Fruit fly (Drosophila melanogaster): ENCODE data around the gene Archease.
A peak's percentile ranks its signal among the peaks of the same experiment; 100 is the strongest.

Gene Archease

DNA sequence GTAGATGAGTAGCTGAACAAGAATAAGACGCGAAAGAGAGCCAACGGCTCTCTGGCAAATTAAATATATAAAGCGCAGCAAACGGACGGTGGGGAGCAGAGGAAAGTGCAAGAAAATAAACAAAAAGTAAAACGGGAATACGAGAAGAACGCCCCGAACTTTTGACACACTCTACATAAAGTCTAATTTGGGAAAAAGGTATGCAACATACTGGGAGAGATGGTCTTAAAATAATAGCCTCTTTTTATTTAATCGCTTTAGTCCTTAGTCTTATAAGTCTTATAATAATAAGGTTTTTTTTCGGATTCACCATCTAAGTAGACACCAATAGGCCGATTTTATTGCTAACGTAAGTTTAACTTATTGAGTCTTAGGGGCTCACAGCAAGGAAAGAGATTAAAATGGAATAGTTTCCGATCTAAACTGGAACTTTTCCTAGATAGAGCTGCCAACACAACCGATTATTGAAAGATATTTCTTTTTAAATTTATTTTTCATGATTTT is 9.8 kb downstream of the Archease start (continued):
- TF ChIP-seq dsx (GFP tag; optimal IDR thresholded peaks at IDR 0.05; ENCODE audit: poor library complexity, severe bottlenecking): peak; percentile 76
- no peak for TF ChIP-seq net (GFP tag; optimal IDR thresholded peaks at IDR 0.05)
- peak; percentile 46 for TF ChIP-seq lz (GFP tag; optimal IDR thresholded peaks at IDR 0.05)
- TF ChIP-seq OdsH (GFP tag; optimal IDR thresholded peaks at IDR 0.05): peak; percentile 47
- TF ChIP-seq CG6276 (GFP tag; optimal IDR thresholded peaks at IDR 0.05): peak; percentile 28
- no peak for TF ChIP-seq CG8319 (GFP tag; optimal IDR thresholded peaks at IDR 0.05)
- TF ChIP-seq spab (GFP tag; optimal IDR thresholded peaks at IDR 0.05): peak; percentile 54
- no peak for TF ChIP-seq CG11294 (GFP tag; IDR thresholded peaks at IDR 0.05)

DNA sequence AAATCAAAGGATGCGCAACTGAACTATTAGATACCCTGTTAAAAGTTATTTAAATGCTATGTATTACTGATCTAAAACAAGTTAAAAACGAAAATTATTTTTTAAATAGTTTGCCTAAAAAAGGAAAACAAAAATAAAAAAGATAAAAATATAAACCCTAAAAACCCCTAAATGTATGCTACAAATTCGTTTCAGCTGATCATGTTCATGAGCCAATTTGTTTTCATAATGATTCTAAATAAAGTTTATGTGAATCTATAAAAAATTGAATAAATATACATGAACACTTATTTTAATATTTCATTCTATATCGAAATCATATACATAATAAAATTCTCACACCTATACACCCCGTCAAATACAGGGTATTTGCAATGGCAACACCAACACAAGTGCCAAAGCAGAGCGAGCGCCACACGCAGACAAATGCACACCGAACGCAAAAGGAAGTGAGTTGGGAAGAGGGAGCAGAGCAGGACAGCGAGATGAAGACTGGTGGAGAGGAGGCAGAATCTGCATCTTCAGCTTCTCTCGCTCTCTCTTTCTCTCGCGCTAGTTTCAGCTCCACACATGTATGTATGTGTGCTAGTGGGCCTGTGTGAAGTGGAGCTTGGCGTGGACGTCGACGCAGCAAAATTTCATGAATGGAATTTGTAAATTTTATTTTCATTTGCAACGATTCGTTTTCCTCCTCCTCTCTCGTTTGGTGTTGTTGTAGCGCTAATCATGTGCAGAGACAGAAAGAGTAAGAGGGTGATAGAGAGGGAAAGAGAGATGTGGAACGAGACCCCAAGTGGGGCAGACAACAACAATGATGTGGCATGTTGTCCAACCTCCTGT is 11.5 kb downstream of the Archease start:
- TF ChIP-seq esn (GFP tag; optimal IDR thresholded peaks at IDR 0.05): peak; percentile 92
- TF ChIP-seq CG11902 (GFP tag; optimal IDR thresholded peaks at IDR 0.05): peak; percentile 68
- TF ChIP-seq CG6854 (GFP tag; optimal IDR thresholded peaks at IDR 0.05): no peak
- TF ChIP-seq net (GFP tag; optimal IDR thresholded peaks at IDR 0.05): peak; percentile 87
- peak; percentile 82 for TF ChIP-seq CG15336 (GFP tag; IDR thresholded peaks at IDR 0.05)
- peak; percentile 90 to 97 for TF ChIP-seq ss (GFP tag; optimal IDR thresholded peaks at IDR 0.05)
- TF ChIP-seq Lpt (GFP tag; optimal IDR thresholded peaks at IDR 0.05): peak; percentile 58
- peak; percentile 18 for TF ChIP-seq dac (GFP tag; optimal IDR thresholded peaks at IDR 0.05)
- TF ChIP-seq achi (GFP tag; optimal IDR thresholded peaks at IDR 0.05): peak; percentile 93
- TF ChIP-seq CG8632 (GFP tag; optimal IDR thresholded peaks at IDR 0.05): peak; percentile 88
- TF ChIP-seq Eip75B (GFP tag; optimal IDR thresholded peaks at IDR 0.05): peak; percentile 77
- TF ChIP-seq CG16779 (tag; optimal IDR thresholded peaks at IDR 0.05): peak; percentile 82
- TF ChIP-seq Hr38 (GFP tag; optimal IDR thresholded peaks at IDR 0.05): no peak
- TF ChIP-seq CG31627 (GFP tag; optimal IDR thresholded peaks at IDR 0.05): peak; percentile 65
- TF ChIP-seq topi (GFP tag; optimal IDR thresholded peaks at IDR 0.05): peak; percentile 81
- TF ChIP-seq svp (GFP tag): peak; percentile 90
- TF ChIP-seq Sox102F (GFP tag; optimal IDR thresholded peaks at IDR 0.05): peak; percentile 51
- TF ChIP-seq CG11294 (GFP tag; IDR thresholded peaks at IDR 0.05): peak; percentile 58; the same call in 1 of the 2 replicates
- TF ChIP-seq CG6276 (GFP tag; optimal IDR thresholded peaks at IDR 0.05): peak; percentile 86
- TF ChIP-seq lz (GFP tag; optimal IDR thresholded peaks at IDR 0.05): peak; percentile 75
- peak; percentile 91 for TF ChIP-seq CG8119 (GFP tag; IDR thresholded peaks at IDR 0.05)
- TF ChIP-seq CG3032 (tag; optimal IDR thresholded peaks at IDR 0.05): peak; percentile 96
- TF ChIP-seq Blimp-1 (GFP tag; optimal IDR thresholded peaks at IDR 0.05): peak; percentile 39
- TF ChIP-seq CG6808 (GFP tag; optimal IDR thresholded peaks at IDR 0.05): peak; percentile 96
- TF ChIP-seq Eip93F (GFP tag; optimal IDR thresholded peaks at IDR 0.05): peak; percentile 28
- TF ChIP-seq salr (GFP tag; optimal IDR thresholded peaks at IDR 0.05): peak; percentile 47 to 97
- TF ChIP-seq CG7368 (GFP tag; optimal IDR thresholded peaks at IDR 0.05): peak; percentile 70
- TF ChIP-seq CG8319 (GFP tag; optimal IDR thresholded peaks at IDR 0.05): peak; percentile 76
- TF ChIP-seq CG11762 (GFP tag; optimal IDR thresholded peaks at IDR 0.05; ENCODE audit: insufficient read depth): peak; percentile 84
- TF ChIP-seq dsx (GFP tag; optimal IDR thresholded peaks at IDR 0.05; ENCODE audit: poor library complexity, severe bottlenecking): peak; percentile 98
- peak; percentile 26 for TF ChIP-seq Ets21C (GFP tag; optimal IDR thresholded peaks at IDR 0.05)
- TF ChIP-seq Sox15 (GFP tag; optimal IDR thresholded peaks at IDR 0.05): peak; percentile 79
- TF ChIP-seq CG3919 (GFP tag; optimal IDR thresholded peaks at IDR 0.05): peak; percentile 91
- peak; percentile 81 for TF ChIP-seq Met (GFP tag; optimal IDR thresholded peaks at IDR 0.05)
- peak; percentile 96 for TF ChIP-seq Eip78C (GFP tag)
- TF ChIP-seq pdm3 (GFP tag; optimal IDR thresholded peaks at IDR 0.05): peak; percentile 72
- peak; percentile 75 for TF ChIP-seq Smox (GFP tag; optimal IDR thresholded peaks at IDR 0.05)
- peak; percentile 30 for TF ChIP-seq Gug (GFP tag; IDR thresholded peaks at IDR 0.05)
- peak; percentile 90 for TF ChIP-seq CG9139 (GFP tag; optimal IDR thresholded peaks at IDR 0.05)
- TF ChIP-seq CG32006 (GFP tag; optimal IDR thresholded peaks at IDR 0.05): peak; percentile 97
- peak; percentile 95 for TF ChIP-seq spab (GFP tag; optimal IDR thresholded peaks at IDR 0.05)
- no peak for TF ChIP-seq vri (GFP tag; optimal IDR thresholded peaks at IDR 0.05)
- TF ChIP-seq Hr4 (GFP tag; optimal IDR thresholded peaks at IDR 0.05): peak; percentile 85
- TF ChIP-seq CG1621 (tag; optimal IDR thresholded peaks at IDR 0.05): peak; percentile 39
- TF ChIP-seq CG10631 (GFP tag; optimal IDR thresholded peaks at IDR 0.05): peak; percentile 94
